Fruit fly (Drosophila melanogaster) whole organism, embryonic: ENCODE data around the gene CG16717.

Experiments
- Abd-B ChIP-seq: fragments of 200-800 bp; sonication (Bioruptor generic); optimal IDR thresholded peaks from 2 replicates; lab custom pipeline; 2018; ENCODE audit warnings: missing biosample characterization, mild to moderate bottlenecking, missing genetic modification characterization, moderate library complexity
- Asciz ChIP-seq: fragments of 200-800 bp; sonication (Bioruptor generic); optimal IDR thresholded peaks from 2 replicates; lab custom pipeline; 2017; ENCODE audit warnings: missing biosample characterization, mild to moderate bottlenecking, missing genetic modification characterization, missing genetic modification reagents
- CG10209 ChIP-seq: fragments of 200-800 bp; sonication (Bioruptor generic); optimal IDR thresholded peaks from 3 replicates; lab custom pipeline; 2017; ENCODE audit warnings: missing biosample characterization, mild to moderate bottlenecking, missing genetic modification characterization, missing genetic modification reagents
- CG10462 ChIP-seq: fragments of 200-800 bp; sonication (Bioruptor generic); optimal IDR thresholded peaks from 2 replicates; lab custom pipeline; 2016; ENCODE audit warnings: missing biosample characterization, missing genetic modification characterization
- CG10565 ChIP-seq: fragments of 200-800 bp; sonication (Bioruptor generic); optimal IDR thresholded peaks from 3 replicates; lab custom pipeline; 2016; ENCODE audit warnings: missing biosample characterization, mild to moderate bottlenecking, missing genetic modification characterization
- CG12769 ChIP-seq: fragments of 200-800 bp; sonication (Bioruptor generic); optimal IDR thresholded peaks from 2 replicates; lab custom pipeline; 2019; ENCODE audit warnings: missing biosample characterization, mild to moderate bottlenecking, missing genetic modification characterization, moderate library complexity
- CG12942 ChIP-seq: fragments of 200-800 bp; sonication (Bioruptor generic); optimal IDR thresholded peaks from 3 replicates; lab custom pipeline; 2016; ENCODE audit warnings: missing biosample characterization, missing genetic modification characterization
- CG14441 ChIP-seq: fragments of 200-800 bp; sonication (Bioruptor generic); IDR thresholded peaks from 2 replicates; pipeline ENCODE4 v1.3.6; 2022; ENCODE audit warnings: missing biosample characterization, missing genetic modification characterization
- CG15479 ChIP-seq: fragments of 200-800 bp; sonication (Bioruptor generic); optimal IDR thresholded peaks from 3 replicates; lab custom pipeline; 2019; ENCODE audit warnings: missing biosample characterization, mild to moderate bottlenecking, missing genetic modification characterization, moderate library complexity
- CG16813 ChIP-seq: fragments of 200-800 bp; sonication (Bioruptor generic); IDR thresholded peaks from 3 replicates; pipeline ENCODE4 v1.3.6; 2022; ENCODE audit warnings: missing biosample characterization, missing genetic modification characterization; ENCODE audit not compliant: partially characterized antibody
- CG32772 ChIP-seq: fragments of 200-800 bp; sonication (Bioruptor generic); IDR thresholded peaks from 2 replicates; pipeline ENCODE4 v1.3.6; 2022; ENCODE audit warnings: missing biosample characterization, missing genetic modification characterization
- CG6683 ChIP-seq: fragments of 200-800 bp; sonication (Bioruptor generic); optimal IDR thresholded peaks from 2 replicates; lab custom pipeline; 2017; ENCODE audit warnings: missing biosample characterization, mild to moderate bottlenecking, missing genetic modification characterization, missing genetic modification reagents
- CG6765 ChIP-seq: fragments of 200-800 bp; sonication (Bioruptor generic); optimal IDR thresholded peaks from 3 replicates; lab custom pipeline; 2017; ENCODE audit warnings: missing biosample characterization, mild to moderate bottlenecking, missing genetic modification characterization
- CG7372 ChIP-seq: fragments of 200-800 bp; sonication (Bioruptor generic); IDR thresholded peaks from 2 replicates; pipeline ENCODE4 v1.3.6; 2022; ENCODE audit warnings: missing biosample characterization, missing genetic modification characterization
- CG7839 ChIP-seq: fragments of 200-800 bp; sonication (Bioruptor generic); optimal IDR thresholded peaks from 3 replicates; lab custom pipeline; 2018; ENCODE audit warnings: missing biosample characterization, mild to moderate bottlenecking, missing genetic modification characterization, moderate library complexity
- Doc2 ChIP-seq: fragments of 200-800 bp; sonication (Bioruptor generic); IDR thresholded peaks from 2 replicates; pipeline ENCODE4 v1.3.6; 2022; ENCODE audit warnings: missing biosample characterization, missing genetic modification characterization
- Eip74EF ChIP-seq, 2 experiments: fragments of 200-800 bp in 1 of 2; fragments of >200 bp in 1 of 2; sonication (Bioruptor generic) in 1 of 2; optimal IDR thresholded peaks; 2 replicates each; lab custom pipeline; 2017 to 2019; ENCODE audit warnings: missing biosample characterization in 2 of 2, missing genetic modification characterization in 2 of 2, mild to moderate bottlenecking in 1 of 2, moderate library complexity in 1 of 2
- Hmr ChIP-seq: fragments of 200-800 bp; sonication (Bioruptor generic); optimal IDR thresholded peaks from 3 replicates; lab custom pipeline; 2017; ENCODE audit warnings: mild to moderate bottlenecking, missing biosample characterization, missing genetic modification reagents, missing genetic modification characterization
- Kr ChIP-seq: fragments of 200-800 bp; sonication (Bioruptor generic); optimal IDR thresholded peaks from 2 replicates; lab custom pipeline; 2017; ENCODE audit warnings: missing biosample characterization, mild to moderate bottlenecking, missing genetic modification characterization
- Lim3 ChIP-seq: fragments of 200-800 bp; sonication (Bioruptor generic); IDR thresholded peaks from 2 replicates; pipeline ENCODE4 v1.3.6; 2022; ENCODE audit warnings: missing biosample characterization, missing genetic modification characterization
- Mrtf ChIP-seq: fragments of 200-800 bp; sonication (Bioruptor generic); IDR thresholded peaks from 3 replicates; pipeline ENCODE4 v1.3.6; 2022; ENCODE audit warnings: missing biosample characterization, missing genetic modification characterization
- Nf-YC ChIP-seq: fragments of 200-800 bp; optimal IDR thresholded peaks from 3 replicates; lab custom pipeline; 2019; ENCODE audit warnings: missing biosample characterization, mild to moderate bottlenecking, missing genetic modification characterization, moderate library complexity
- NfI ChIP-seq: fragments of 200-800 bp; sonication (Bioruptor generic); optimal IDR thresholded peaks from 3 replicates; lab custom pipeline; 2018; ENCODE audit warnings: missing biosample characterization, mild to moderate bottlenecking, missing genetic modification characterization, moderate library complexity
- Oli ChIP-seq: fragments of 200-800 bp; sonication (Bioruptor generic); optimal IDR thresholded peaks from 2 replicates; lab custom pipeline; 2018; ENCODE audit warnings: missing biosample characterization, mild to moderate bottlenecking, missing genetic modification characterization, moderate library complexity
- Rx ChIP-seq: fragments of 200-800 bp; sonication (Bioruptor generic); IDR thresholded peaks from 2 replicates; pipeline ENCODE4 v1.3.6; 2022; ENCODE audit warnings: missing biosample characterization, missing genetic modification characterization
- Xbp1 ChIP-seq: fragments of 200-800 bp; sonication (Bioruptor generic); optimal IDR thresholded peaks from 3 replicates; lab custom pipeline; 2016; ENCODE audit warnings: missing biosample characterization, mild to moderate bottlenecking, missing genetic modification characterization
- aop ChIP-seq: fragments of 200-800 bp; sonication (Bioruptor generic); IDR thresholded peaks from 2 replicates; pipeline ENCODE4 v1.3.6; 2022; ENCODE audit warnings: missing biosample characterization, missing genetic modification characterization
- az2 ChIP-seq: fragments of 200-800 bp; sonication (Bioruptor generic); optimal IDR thresholded peaks from 3 replicates; lab custom pipeline; 2016; ENCODE audit warnings: missing biosample characterization, missing genetic modification characterization
- chinmo ChIP-seq: fragments of 200-800 bp; sonication (Bioruptor generic); IDR thresholded peaks from 4 replicates; pipeline ENCODE4 v1.3.6; 2022; ENCODE audit warnings: missing biosample characterization, missing genetic modification characterization; ENCODE audit not compliant: partially characterized antibody
- crc ChIP-seq: fragments of 200-800 bp; sonication (Bioruptor generic); optimal IDR thresholded peaks from 2 replicates; lab custom pipeline; 2016; ENCODE audit warnings: missing biosample characterization, missing genetic modification characterization
- cwo ChIP-seq: fragments of 200-800 bp; sonication (Bioruptor generic); optimal IDR thresholded peaks from 3 replicates; lab custom pipeline; 2017; ENCODE audit warnings: missing biosample characterization, missing genetic modification characterization, mild to moderate bottlenecking, moderate library complexity, missing genetic modification reagents
- esg ChIP-seq: fragments of 200-800 bp; sonication (Bioruptor generic); conservative IDR thresholded peaks from 2 replicates; pipeline ENCODE4 v1.3.6; 2022; ENCODE audit warnings: missing biosample characterization, missing genetic modification characterization
- fd3F ChIP-seq: fragments of 200-800 bp; sonication (Bioruptor generic); optimal IDR thresholded peaks from 2 replicates; lab custom pipeline; 2018; ENCODE audit warnings: missing biosample characterization, mild to moderate bottlenecking, missing genetic modification characterization, moderate library complexity
- grn ChIP-seq: fragments of 200-800 bp; sonication (Bioruptor generic); optimal IDR thresholded peaks from 3 replicates; lab custom pipeline; 2017; ENCODE audit warnings: missing biosample characterization, missing genetic modification characterization
- gt ChIP-seq: fragments of 200-800 bp; sonication (Bioruptor generic); IDR thresholded peaks from 2 replicates; pipeline ENCODE4 v1.3.6; 2022; ENCODE audit warnings: missing biosample characterization, missing genetic modification characterization
- hkb ChIP-seq, 2 experiments: fragments of 200-800 bp in 1 of 2; fragments of >200 bp in 1 of 2; sonication (Bioruptor generic) in 1 of 2; IDR thresholded peaks in 1 of 2; optimal IDR thresholded peaks in 1 of 2; 2 replicates each; pipeline versions ENCODE4 v1.3.6 to Lab custom; 2017 to 2022; ENCODE audit warnings: missing biosample characterization in 1 of 2, missing genetic modification characterization in 1 of 2
- ken ChIP-seq: fragments of 200-800 bp; sonication (Bioruptor generic); IDR thresholded peaks from 3 replicates; pipeline ENCODE4 v1.3.6; 2022; ENCODE audit warnings: missing biosample characterization, missing genetic modification characterization
- knrl ChIP-seq: fragments of 200-800 bp; sonication (Bioruptor generic); IDR thresholded peaks from 3 replicates; pipeline ENCODE4 v1.3.6; 2022; ENCODE audit warnings: missing biosample characterization, missing genetic modification characterization; ENCODE audit not compliant: partially characterized antibody
- mirr ChIP-seq: fragments of 200-800 bp; sonication (Bioruptor generic); optimal IDR thresholded peaks from 3 replicates; lab custom pipeline; 2018; ENCODE audit warnings: missing biosample characterization, mild to moderate bottlenecking, missing genetic modification characterization
- mld ChIP-seq: fragments of 200-800 bp; sonication (Bioruptor generic); IDR thresholded peaks from 3 replicates; pipeline ENCODE4 v1.3.6; 2022; ENCODE audit warnings: missing biosample characterization, missing genetic modification characterization; ENCODE audit not compliant: partially characterized antibody
- nom ChIP-seq: fragments of 200-800 bp; sonication (Bioruptor generic); optimal IDR thresholded peaks from 2 replicates; lab custom pipeline; 2017; ENCODE audit warnings: missing biosample characterization, missing genetic modification characterization, mild to moderate bottlenecking, moderate library complexity, missing genetic modification reagents
- pum ChIP-seq: fragments of 200-800 bp; sonication (Bioruptor generic); optimal IDR thresholded peaks from 2 replicates; lab custom pipeline; 2016; ENCODE audit warnings: missing biosample characterization, missing genetic modification characterization
- salm ChIP-seq: fragments of 200-800 bp; sonication (Bioruptor generic); optimal IDR thresholded peaks from 2 replicates; lab custom pipeline; 2018; ENCODE audit warnings: missing biosample characterization, mild to moderate bottlenecking, missing genetic modification characterization
- schlank ChIP-seq: fragments of 200-800 bp; sonication (Bioruptor generic); optimal IDR thresholded peaks from 2 replicates; lab custom pipeline; 2018; ENCODE audit warnings: missing biosample characterization, mild to moderate bottlenecking, missing genetic modification characterization
- slbo ChIP-seq: fragments of 200-800 bp; sonication (Bioruptor generic); IDR thresholded peaks from 2 replicates; pipeline ENCODE4 v1.3.6; 2022; ENCODE audit warnings: missing biosample characterization, missing genetic modification characterization
- slou ChIP-seq: fragments of 200-800 bp; sonication (Bioruptor generic); optimal IDR thresholded peaks from 3 replicates; lab custom pipeline; 2016; ENCODE audit warnings: missing biosample characterization, missing genetic modification characterization
- sqz ChIP-seq: fragments of 200-800 bp; sonication (Bioruptor generic); optimal IDR thresholded peaks from 3 replicates; lab custom pipeline; 2018; ENCODE audit warnings: missing biosample characterization, mild to moderate bottlenecking, missing genetic modification characterization
- tio ChIP-seq: fragments of 200-800 bp; sonication (Bioruptor generic); optimal IDR thresholded peaks from 2 replicates; lab custom pipeline; 2017; ENCODE audit warnings: missing biosample characterization, missing genetic modification characterization, inconsistent platforms
- vfl ChIP-seq: fragments of 200-800 bp; sonication (Bioruptor generic); optimal IDR thresholded peaks from 2 replicates; lab custom pipeline; 2016; ENCODE audit warnings: missing biosample characterization, missing genetic modification characterization

Gene CG16717

DNA sequence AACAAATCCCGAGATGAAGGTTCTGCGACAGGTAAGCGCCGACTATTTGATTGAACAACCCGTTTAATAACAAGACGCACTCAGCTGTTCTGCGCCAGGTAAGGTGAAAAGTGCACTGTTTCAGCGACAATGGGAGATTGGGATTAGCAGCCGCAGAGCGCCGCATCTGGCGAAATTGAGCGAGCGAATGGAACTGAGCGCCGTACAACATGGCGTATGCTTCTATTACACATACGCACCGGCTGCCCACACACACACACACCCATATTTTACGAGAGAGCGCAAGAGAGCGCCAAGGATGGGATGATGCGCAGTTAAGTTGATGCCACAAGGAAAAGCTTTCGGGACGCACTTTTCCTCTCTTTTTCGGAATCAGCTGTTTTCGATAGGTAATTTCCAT, 16.2 kb downstream of the CG16717 start (continued):
- TF ChIP-seq grn (GFP tag; lab: Kevin White, UChicago) (no peak), CG7372 (GFP tag; lab: Robert Waterston, UW) (peak; percentile 77), Oli (tag; lab: Kevin White, UChicago) (no peak), mld (GFP tag; lab: Robert Waterston, UW) (no peak), ken (GFP tag; lab: Robert Waterston, UW) (no peak), CG15479 (GFP tag; lab: Kevin White, UChicago) (no peak), CG6765 (no peak), CG14441 (GFP tag; lab: Robert Waterston, UW) (no peak), mirr (GFP tag; lab: Kevin White, UChicago) (peak; percentile 15), CG6683 (no peak), nom (GFP tag; lab: Kevin White, UChicago) (no peak), Kr (no peak), CG32772 (GFP tag; lab: Robert Waterston, UW) (no peak), Rx (GFP tag; lab: Robert Waterston, UW) (no peak), pum (GFP tag; lab: Kevin White, UChicago) (no peak), schlank (tag; lab: Kevin White, UChicago) (no peak), CG12769 (tag; lab: Kevin White, UChicago) (peak; percentile 8), NfI (GFP tag; lab: Kevin White, UChicago) (no peak), hkb (optimal IDR thresholded peaks at IDR 0.05; lab: Kevin White, UChicago) (no peak), hkb (GFP tag; IDR thresholded peaks at IDR 0.05; lab: Robert Waterston, UW) (no peak), CG10565 (GFP tag; lab: Kevin White, UChicago) (no peak)

- peak; percentile 51 for TF ChIP-seq Xbp1 (GFP tag; lab: Kevin White, UChicago)
- no peak for TF ChIP-seq cwo
- TF ChIP-seq CG12942 (GFP tag; lab: Kevin White, UChicago): no peak
- no peak for TF ChIP-seq Doc2 (GFP tag; lab: Robert Waterston, UW)
- TF ChIP-seq az2 (GFP tag; lab: Kevin White, UChicago): peak; percentile 4
- TF ChIP-seq CG10462: no peak
- peak; percentile 46 for TF ChIP-seq Hmr
- no peak for TF ChIP-seq aop (GFP tag; lab: Robert Waterston, UW)
- TF ChIP-seq gt (GFP tag; lab: Robert Waterston, UW): no peak
- TF ChIP-seq CG7839 (tag; lab: Kevin White, UChicago): peak; percentile 59
- TF ChIP-seq crc (GFP tag; lab: Kevin White, UChicago): no peak
- peak; percentile 61 for TF ChIP-seq CG10209 (GFP tag; lab: Kevin White, UChicago)
- no peak for TF ChIP-seq Mrtf (GFP tag; lab: Robert Waterston, UW)
- no peak for TF ChIP-seq Kr
- TF ChIP-seq slou (GFP tag; lab: Kevin White, UChicago): peak; percentile 35
- peak in 1 of 2 experiments; percentile 33 for TF ChIP-seq Eip74EF (GFP tag; optimal IDR thresholded peaks at IDR 0.05; lab: Kevin White, UChicago)
- TF ChIP-seq Nf-YC (tag; lab: Kevin White, UChicago): peak; percentile 43
- no peak for TF ChIP-seq mld (GFP tag; lab: Robert Waterston, UW)
- TF ChIP-seq Abd-B (GFP tag; lab: Kevin White, UChicago): no peak
- peak; percentile 46 for TF ChIP-seq Asciz
- TF ChIP-seq sqz (GFP tag; lab: Kevin White, UChicago): no peak
- peak; percentile 17; the same call in 1 of the 2 replicates for TF ChIP-seq slbo (GFP tag; lab: Robert Waterston, UW)
- TF ChIP-seq chinmo (GFP tag; lab: Robert Waterston, UW): no peak
- no peak for TF ChIP-seq CG16813 (GFP tag; lab: Robert Waterston, UW)
- no peak for TF ChIP-seq Lim3
- TF ChIP-seq fd3F (GFP tag; lab: Kevin White, UChicago): peak; percentile 14
- no peak for TF ChIP-seq CG10565 (GFP tag; lab: Kevin White, UChicago)
- TF ChIP-seq tio (GFP tag; lab: Kevin White, UChicago): no peak
- 0 out of 2 replicates have a peak, but pooled peaks have one; percentile 14 for TF ChIP-seq esg (GFP tag; lab: Robert Waterston, UW)
- no peak for TF ChIP-seq knrl (GFP tag; lab: Robert Waterston, UW)
- TF ChIP-seq vfl (GFP tag; lab: Kevin White, UChicago): no peak
- peak; percentile 10 for TF ChIP-seq salm
These were observed 16.6 kb downstream of the CG16717 start for dm6 chr3L:9695647-9696046.
